Worm (Caenorhabditis elegans) whole organism, dauer: ENCODE measurements around the gene nhr-164.
"Not testable (repeated sequence)": the region's sequence is repeated elsewhere in the genome, so short reads cannot be mapped to it uniquely, and the experiment has no call there.

Experiments
- unc-62 ChIP-seq: sonication (generic microtip); optimal IDR thresholded peaks from 2 replicates; lab custom pipeline; 2017; ENCODE audit warnings: missing biosample characterization, missing genetic modification reagents, missing genetic modification characterization

nhr-164 gene

ce11 chrV:15244456-15244855 lies 8.9 kb upstream of the nhr-164 start, which contains the start of gene kin-30:
Gene kin-30 (plus strand): TSS chrV:15244756.
- no peak for TF ChIP-seq unc-62 (GFP tag; lab: Kevin White, UChicago)

ce11 chrV:15241259-15241658 lies 5.7 kb upstream of the nhr-164 start, which contains the start of gene chil-12:
Gene chil-12 (plus strand): TSS chrV:15241559.
- TF ChIP-seq unc-62 (GFP tag; lab: Kevin White, UChicago): no peak

DNA sequence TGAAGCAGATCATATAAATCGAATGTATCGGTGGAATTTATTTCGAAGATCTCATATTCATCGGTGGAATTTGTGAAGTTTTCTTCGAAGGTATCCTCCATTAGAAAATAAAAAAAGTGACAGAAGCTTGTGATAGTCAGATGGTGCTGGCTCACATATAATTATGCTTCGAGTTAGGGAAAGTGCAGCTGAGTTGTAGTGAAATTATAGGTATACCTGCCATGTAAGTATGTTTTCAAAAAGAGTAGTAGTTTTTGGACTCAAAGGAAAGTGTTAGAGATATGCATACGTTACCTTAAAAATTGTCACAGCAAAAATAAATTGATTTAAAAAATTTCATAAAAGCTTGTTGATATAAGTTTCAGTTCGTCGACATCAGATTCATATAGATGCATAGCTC lies 4.7 kb upstream of the nhr-164 start, which contains the start of gene srw-11:
Gene srw-11, minus strand, starts transcription at position 101 of the 400 bp plus-strand sequence.
- TF ChIP-seq unc-62 (GFP tag; lab: Kevin White, UChicago): no peak

- no peak for TF ChIP-seq unc-62 (GFP tag; lab: Kevin White, UChicago)
These were observed 3.0 kb upstream of the nhr-164 start, which contains the start of gene srw-12 for ce11 chrV:15238552-15238951. Gene srw-12 (minus strand): TSS chrV:15238652.

DNA sequence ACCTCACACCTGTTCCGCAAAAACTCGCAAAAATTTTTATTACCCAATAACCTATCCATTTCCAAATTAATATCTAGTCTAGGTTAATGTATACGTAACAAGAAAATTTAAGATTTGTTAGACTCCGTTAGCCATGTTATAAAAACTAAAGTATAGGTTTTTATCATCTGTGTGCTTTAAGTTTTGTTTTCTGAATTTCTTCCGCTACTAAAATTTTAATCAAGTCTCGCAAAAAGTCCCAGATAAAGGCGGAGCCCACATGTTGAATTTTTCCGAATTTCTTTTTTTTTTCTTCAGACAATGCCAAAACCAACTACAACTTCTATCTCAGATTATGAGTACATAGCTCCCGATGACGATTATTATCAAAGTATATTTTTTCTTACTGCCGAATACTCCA lies 3.4 kb downstream of the nhr-164 start, which contains the start of gene srw-13:
Gene srw-13, plus strand, starts transcription at position 301 of the 400 bp plus-strand sequence.
- no peak for TF ChIP-seq unc-62 (GFP tag; lab: Kevin White, UChicago)

DNA sequence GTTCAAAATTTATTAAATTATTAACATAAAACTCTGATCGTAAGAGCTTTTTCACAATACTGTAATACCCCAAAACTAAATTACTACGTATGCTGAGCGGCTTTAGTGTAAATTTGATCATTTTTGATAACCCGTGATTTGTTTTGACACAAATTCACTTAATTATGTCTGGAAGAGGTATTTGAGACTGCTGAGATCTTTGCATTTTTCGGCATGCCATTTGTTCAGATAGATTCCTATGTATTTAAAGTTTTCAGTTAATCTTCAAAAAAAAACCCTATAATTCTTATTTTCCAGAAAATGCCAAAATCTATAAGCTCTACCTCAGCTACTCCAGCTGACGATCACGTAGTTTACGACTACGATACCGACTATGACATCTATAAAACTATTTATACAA lies 5.3 kb downstream of the nhr-164 start, which contains the start of gene srw-15:
Gene srw-15, plus strand, starts transcription at position 301 of the 400 bp plus-strand sequence.
- TF ChIP-seq unc-62 (GFP tag; lab: Kevin White, UChicago): no peak

DNA sequence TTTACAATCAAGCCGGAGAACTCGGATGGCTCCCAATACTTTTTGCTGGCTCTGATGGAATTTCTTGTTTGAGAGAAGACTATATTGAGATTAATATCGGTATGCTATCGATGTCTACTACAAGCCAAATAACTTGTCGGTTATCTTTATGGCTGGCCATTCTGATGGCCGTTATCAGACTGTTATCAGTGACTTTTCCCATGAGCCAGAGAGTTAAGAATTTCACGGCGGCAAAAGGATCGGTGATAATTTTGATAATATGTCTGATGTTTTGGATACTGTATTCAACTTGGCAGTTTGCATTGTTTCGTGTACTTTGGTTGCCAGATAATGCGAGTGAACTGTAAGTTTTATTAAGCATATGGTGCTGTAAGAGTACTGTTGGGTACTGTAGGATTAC lies 9.4 kb downstream of the nhr-164 start:
- TF ChIP-seq unc-62 (GFP tag; lab: Kevin White, UChicago): no peak

- no peak for TF ChIP-seq unc-62 (GFP tag; lab: Kevin White, UChicago)
These were observed 9.9 kb downstream of the nhr-164 start, which contains the start of gene srw-14 for ce11 chrV:15225650-15226049. Gene srw-14 (plus strand): TSS chrV:15225950.

DNA sequence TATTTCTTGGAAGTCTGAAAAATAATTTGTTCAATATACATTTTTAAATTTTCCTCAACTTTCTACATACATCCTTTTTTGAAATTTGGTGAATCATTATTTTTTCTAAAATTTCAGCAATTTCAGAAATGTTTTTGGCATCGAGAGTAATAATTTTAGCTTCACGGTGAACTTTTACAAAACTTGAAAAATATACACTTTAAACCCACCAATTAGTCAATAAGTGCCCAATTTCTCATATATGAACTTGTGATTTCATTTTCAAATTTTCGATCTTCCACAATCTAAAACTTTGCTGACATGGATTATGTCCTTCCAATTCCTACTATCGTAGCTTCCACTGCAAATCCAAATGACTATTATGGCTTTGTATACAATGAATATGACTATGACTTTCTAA lies 11.9 kb downstream of the nhr-164 start, which contains the start of gene srw-24:
Gene srw-24, plus strand, starts transcription at position 301 of the 400 bp plus-strand sequence.
- no peak for TF ChIP-seq unc-62 (GFP tag; lab: Kevin White, UChicago)

DNA sequence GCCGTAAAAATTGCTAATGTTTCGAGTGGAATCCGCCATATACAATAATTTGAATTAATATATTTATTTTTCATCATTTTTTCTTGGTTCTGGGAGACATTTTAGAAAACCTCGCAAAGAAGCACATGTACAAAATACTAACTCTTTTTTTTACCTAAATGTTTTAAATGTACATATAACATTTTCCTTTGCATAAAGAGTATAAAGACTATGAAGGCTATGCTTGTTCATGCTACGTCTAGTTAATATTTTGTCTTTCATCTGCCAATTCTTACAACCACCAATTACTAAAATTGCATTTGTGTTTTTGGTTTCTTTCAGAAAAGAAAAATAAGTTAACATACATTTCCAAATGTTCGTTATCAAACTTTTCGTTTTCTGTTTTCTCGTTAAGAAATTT lies 14.2 kb downstream of the nhr-164 start, which contains the start of gene irld-25:
Gene irld-25, plus strand, starts transcription at position 301 of the 400 bp plus-strand sequence.
- TF ChIP-seq unc-62 (GFP tag; lab: Kevin White, UChicago): no peak

DNA sequence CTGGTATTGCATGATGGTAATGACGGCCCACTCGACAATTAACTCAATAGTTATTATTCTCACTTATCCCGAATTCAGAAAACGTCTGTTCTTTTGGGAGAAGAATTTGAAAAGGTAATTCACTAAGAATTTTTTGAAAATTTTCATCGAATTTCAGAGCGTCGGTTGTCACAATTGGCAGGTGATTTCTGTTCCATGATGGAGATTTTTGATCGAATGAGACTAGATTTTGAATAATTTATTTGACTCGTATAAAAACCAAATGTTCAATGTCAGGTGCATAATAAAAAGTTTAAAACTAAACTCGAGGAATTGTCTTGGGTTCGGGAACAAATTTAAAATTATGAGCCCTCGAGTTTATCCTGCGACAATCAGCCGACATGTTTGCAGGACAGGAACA lies 18.9 kb downstream of the nhr-164 start, which contains the start of gene sri-25:
Gene sri-25, plus strand, starts transcription at position 301 of the 400 bp plus-strand sequence.
- TF ChIP-seq unc-62 (GFP tag; lab: Kevin White, UChicago): no peak

ce11 chrV:15215175-15215574 lies 20.4 kb downstream of the nhr-164 start, which contains the start of gene sri-26:
Gene sri-26 (plus strand): TSS chrV:15215475.
- not testable (repeated sequence) for TF ChIP-seq unc-62 (GFP tag; lab: Kevin White, UChicago)

- not testable (repeated sequence) for TF ChIP-seq unc-62 (GFP tag; lab: Kevin White, UChicago)
These were observed 23.7 kb downstream of the nhr-164 start, which contains the start of gene sri-24 for ce11 chrV:15211869-15212268. Gene sri-24 (plus strand): TSS chrV:15212169.

DNA sequence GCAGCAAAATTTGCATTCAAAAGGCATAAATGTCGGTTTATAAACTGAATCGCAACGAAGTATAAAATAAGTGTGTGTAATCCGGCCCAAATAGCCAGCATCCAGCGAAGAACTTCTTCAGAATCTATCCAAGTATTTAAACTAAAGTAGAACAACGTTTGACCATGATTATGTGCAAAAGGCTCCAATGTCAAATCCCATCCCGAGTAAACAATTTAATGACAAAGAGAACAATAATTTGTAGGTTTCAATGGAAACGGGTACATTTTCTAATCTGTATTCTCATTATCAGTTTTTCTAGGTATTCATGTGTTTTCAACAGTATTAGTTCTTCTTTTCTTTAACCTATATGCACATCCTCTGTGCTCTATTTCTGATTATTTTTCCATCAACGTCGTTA lies 27.9 kb downstream of the nhr-164 start, which contains the start of gene C41G6.12:
Gene C41G6.12, minus strand, starts transcription at position 101 of the 400 bp plus-strand sequence.
- TF ChIP-seq unc-62 (GFP tag; lab: Kevin White, UChicago): not testable (repeated sequence)

DNA sequence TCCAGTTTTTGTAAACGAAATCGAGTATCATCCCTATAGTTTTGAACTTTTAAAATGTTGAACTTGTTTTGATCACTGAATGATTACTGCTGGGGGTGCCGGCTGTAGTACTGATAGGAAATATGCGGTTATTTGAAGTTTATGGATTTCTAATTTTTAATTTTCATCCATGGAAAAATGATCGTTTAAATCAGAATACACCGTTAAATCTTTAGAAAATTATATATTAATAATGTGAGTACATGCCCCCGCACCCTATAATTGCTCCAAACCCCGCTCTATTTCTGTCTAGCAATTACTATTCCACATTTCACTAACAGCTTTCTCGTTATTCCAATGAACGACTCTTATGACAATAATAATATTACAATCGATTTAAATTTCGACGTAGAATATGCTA lies 35.8 kb downstream of the nhr-164 start, which contains the start of gene Y75B12B.10:
Gene Y75B12B.10, plus strand, starts transcription at position 301 of the 400 bp plus-strand sequence.
- no peak for TF ChIP-seq unc-62 (GFP tag; lab: Kevin White, UChicago)

DNA sequence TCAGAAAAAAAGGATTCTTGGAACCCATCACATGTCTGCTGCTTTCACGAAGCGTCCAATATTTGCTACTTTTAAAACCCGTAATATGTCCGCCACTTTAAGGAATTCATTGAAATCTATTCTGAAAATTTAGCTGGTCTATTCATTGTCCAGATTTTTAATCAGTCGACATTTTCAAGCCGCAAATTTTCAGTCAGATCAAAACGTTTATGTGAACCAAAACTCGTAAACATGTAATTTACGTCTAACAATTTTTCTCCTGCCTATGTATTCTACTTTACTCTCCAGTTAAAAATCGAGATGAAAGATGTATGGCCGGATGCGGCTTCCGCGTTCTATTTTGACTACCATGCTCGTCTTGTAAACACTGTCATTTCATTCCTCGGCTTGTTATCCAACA lies 37.6 kb downstream of the nhr-164 start, which contains the start of gene srw-1:
Gene srw-1, plus strand, starts transcription at position 301 of the 400 bp plus-strand sequence.
- TF ChIP-seq unc-62 (GFP tag; lab: Kevin White, UChicago): no peak
